Fruit fly (Drosophila melanogaster): ENCODE results near the gene sgg.
A peak's percentile ranks its signal among the peaks of the same experiment; 100 is the strongest.

sgg gene

dm6 chrX:2588415-2589411 lies 45.0 kb upstream of the sgg start, which contains the start of gene egh (continued):
- TF ChIP-seq sens-2 (GFP tag; IDR thresholded peaks at IDR 0.05) (no peak), CG14667 (GFP tag; IDR thresholded peaks at IDR 0.05) (0 out of 2 replicates have a peak, but pooled peaks have one; percentile 31), Asciz (GFP tag; optimal IDR thresholded peaks at IDR 0.05) (no peak), ken (GFP tag; IDR thresholded peaks at IDR 0.05) (no peak), kay (GFP tag; optimal IDR thresholded peaks at IDR 0.05) (no peak), caup (GFP tag; optimal IDR thresholded peaks at IDR 0.05; ENCODE audit: severe bottlenecking) (no peak), Doc3 (GFP tag; IDR thresholded peaks at IDR 0.05; ENCODE audit: partially characterized antibody) (no peak), cas (GFP tag; IDR thresholded peaks at IDR 0.05) (no peak), Sry-δ (GFP tag; optimal IDR thresholded peaks at IDR 0.05) (peak; percentile 50), trh (GFP tag; optimal IDR thresholded peaks at IDR 0.05) (no peak), CG7556 (GFP tag; optimal IDR thresholded peaks at IDR 0.05) (no peak), CG10959 (GFP tag; IDR thresholded peaks at IDR 0.05) (no peak), usp (GFP tag; optimal IDR thresholded peaks at IDR 0.05) (no peak), CG32767 (GFP tag; IDR thresholded peaks at IDR 0.05) (peak; percentile 58), CG9817 (tag; optimal IDR thresholded peaks at IDR 0.05) (no peak), CG2678 (tag; optimal IDR thresholded peaks at IDR 0.05) (peak; percentile 6), jigr1 (GFP tag; IDR thresholded peaks at IDR 0.05) (no peak), CG9727 (GFP tag; optimal IDR thresholded peaks at IDR 0.05) (peak; percentile 40), Lpt (GFP tag; optimal IDR thresholded peaks at IDR 0.05) (no peak), CG17186 (GFP tag; optimal IDR thresholded peaks at IDR 0.05) (peak; percentile 65), CG1024 (GFP tag; IDR thresholded peaks at IDR 0.05) (no peak), bcd (GFP tag; optimal IDR thresholded peaks at IDR 0.05) (no peak), CG17385 (GFP tag; optimal IDR thresholded peaks at IDR 0.05) (peak; percentile 12), Abd-B (GFP tag; optimal IDR thresholded peaks at IDR 0.05) (no peak), Kr (GFP tag; optimal IDR thresholded peaks at IDR 0.05) (no peak), pan (optimal IDR thresholded peaks at IDR 0.05) (no peak), pan (GFP tag; optimal IDR thresholded peaks at IDR 0.05 in 1 of 2, IDR thresholded peaks at IDR 0.05 in 1 of 2) (peak in 1 of 2 experiments; percentile 56), CG17829 (tag; optimal IDR thresholded peaks at IDR 0.05) (peak; percentile 5), ci (GFP tag; IDR thresholded peaks at IDR 0.05) (no peak), CG4707 (GFP tag; optimal IDR thresholded peaks at IDR 0.05) (no peak), onecut (GFP tag; IDR thresholded peaks at IDR 0.05) (peak; percentile 77), lbe (GFP tag; optimal IDR thresholded peaks at IDR 0.05) (no peak), amos (GFP tag; IDR thresholded peaks at IDR 0.05; ENCODE audit: partially characterized antibody) (peak; percentile 39), CG5180 (GFP tag; optimal IDR thresholded peaks at IDR 0.05) (no peak), CG34422 (GFP tag; IDR thresholded peaks at IDR 0.05) (peak; percentile 74; the same call in 2 of the 3 replicates), CG4424 (GFP tag; optimal IDR thresholded peaks at IDR 0.05) (no peak), CG7839 (tag; optimal IDR thresholded peaks at IDR 0.05) (no peak), CG2889 (GFP tag; IDR thresholded peaks at IDR 0.05) (0 out of 3 replicates have a peak, but pooled peaks have one; percentile 45), pum (GFP tag; optimal IDR thresholded peaks at IDR 0.05) (no peak), tap (tag; optimal IDR thresholded peaks at IDR 0.05) (no peak), Hr51 (GFP tag; optimal IDR thresholded peaks at IDR 0.05) (no peak), klu (GFP tag; IDR thresholded peaks at IDR 0.05) (peak; percentile 40; the same call in 1 of the 2 replicates), h (optimal IDR thresholded peaks at IDR 0.05) (no peak), sd (tag; optimal IDR thresholded peaks at IDR 0.05) (peak; percentile 11), CG5245 (GFP tag; optimal IDR thresholded peaks at IDR 0.05) (no peak), C15 (GFP tag; IDR thresholded peaks at IDR 0.05) (no peak), dan (GFP tag; IDR thresholded peaks at IDR 0.05) (no peak), hbn (GFP tag; IDR thresholded peaks at IDR 0.05; ENCODE audit: partially characterized antibody) (no peak), CG16813 (GFP tag; IDR thresholded peaks at IDR 0.05; ENCODE audit: partially characterized antibody) (0 out of 3 replicates have a peak, but pooled peaks have one; percentile 14)

Measured in whole organism, embryonic.